Worm (Caenorhabditis elegans): ENCODE results near the gene T10D4.6.
"Not testable (repeated sequence)": the region's sequence is repeated elsewhere in the genome, so short reads cannot be mapped to it uniquely, and the experiment has no call there.

The T10D4.6 gene

DNA sequence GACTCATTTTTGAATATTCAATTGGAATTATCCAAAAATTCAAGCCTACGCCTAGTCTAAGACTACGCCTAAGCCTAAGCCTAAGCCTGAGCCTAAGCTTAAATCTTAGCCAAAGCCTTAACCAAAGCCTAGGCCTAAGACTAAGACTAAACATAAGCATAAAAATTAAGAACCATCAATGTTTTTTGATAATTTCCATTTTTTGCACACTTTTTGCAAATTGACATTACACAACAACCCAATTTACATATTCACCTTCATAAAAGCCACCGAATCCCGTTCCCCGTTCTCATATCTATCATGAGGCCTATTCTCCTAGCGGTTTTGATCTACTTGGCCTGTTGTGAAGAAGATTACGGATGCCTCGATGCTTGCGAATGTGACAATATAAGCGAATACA is 1.7 kb upstream of the T10D4.6 start, which contains the start of gene T10D4.7:
Gene T10D4.7, plus strand, starts transcription at position 301 of the 400 bp plus-strand sequence.
- TF ChIP-seq nhr-25 (tag; optimal IDR thresholded peaks at IDR 0.05) (no peak), pqm-1 (tag; optimal IDR thresholded peaks at IDR 0.05) (no peak), skn-1 (tag; optimal IDR thresholded peaks at IDR 0.05) (no peak), unc-62 (GFP tag; optimal IDR thresholded peaks at IDR 0.05) (no peak), eor-1 (tag; optimal IDR thresholded peaks at IDR 0.05) (no peak)

DNA sequence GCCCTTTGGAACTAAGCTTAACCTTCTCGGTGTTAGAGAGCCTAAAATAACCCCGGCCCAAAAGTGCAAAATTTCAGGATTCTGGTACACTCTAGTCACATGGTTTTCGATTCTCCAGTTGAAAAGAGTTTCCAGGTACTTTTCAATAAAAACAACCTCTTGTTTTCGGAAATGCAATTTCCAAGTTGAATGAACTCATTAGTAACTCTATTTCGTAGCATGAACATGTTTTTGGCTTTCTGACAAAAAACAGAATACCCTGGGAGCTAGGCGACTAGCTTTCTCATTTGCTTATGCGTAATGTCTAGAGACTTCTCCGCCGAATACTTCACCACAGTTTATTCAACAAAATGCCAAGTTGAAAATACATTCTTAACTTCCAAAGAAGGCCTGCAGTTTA is 4.1 kb downstream of the T10D4.6 start, which contains the start of gene srh-71:
Gene srh-71, plus strand, starts transcription at position 301 of the 400 bp plus-strand sequence.
- TF ChIP-seq nhr-28 (tag; optimal IDR thresholded peaks at IDR 0.05) (no peak), elt-3 (tag; optimal IDR thresholded peaks at IDR 0.05) (no peak), eor-1 (tag; optimal IDR thresholded peaks at IDR 0.05) (no peak)

DNA sequence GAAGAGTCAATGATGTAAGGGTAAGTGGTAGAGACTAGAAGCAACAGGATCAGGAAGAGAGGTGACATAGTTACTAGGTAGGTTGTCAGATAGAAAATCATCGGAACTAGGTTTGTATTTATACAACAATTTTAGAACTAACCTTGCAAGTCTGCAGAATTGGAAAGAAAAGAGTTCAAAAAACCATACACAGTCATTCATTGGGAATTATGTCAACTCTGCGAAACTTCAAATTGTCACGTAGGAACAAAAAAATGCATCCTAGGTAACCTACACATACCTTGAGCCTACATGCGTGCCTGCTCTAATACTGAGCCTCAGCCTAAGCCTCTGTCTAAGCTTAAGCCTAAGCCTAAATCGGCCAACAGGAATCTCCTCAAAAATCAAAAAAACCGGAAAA is 7.2 kb downstream of the T10D4.6 start, which contains the start of gene ins-19:
Gene ins-19, minus strand, starts transcription at position 101 of the 400 bp plus-strand sequence.
- TF ChIP-seq zag-1 (tag; optimal IDR thresholded peaks at IDR 0.05) (no peak), ztf-4 (tag; optimal IDR thresholded peaks at IDR 0.05) (no peak), skn-1 (tag; optimal IDR thresholded peaks at IDR 0.05) (no peak), hmg-11 (tag; optimal IDR thresholded peaks at IDR 0.05) (no peak), nhr-76 (tag; optimal IDR thresholded peaks at IDR 0.05) (no peak), ztf-11 (tag; optimal IDR thresholded peaks at IDR 0.05) (no peak), elt-3 (tag; optimal IDR thresholded peaks at IDR 0.05) (no peak), fkh-2 (tag; optimal IDR thresholded peaks at IDR 0.05) (no peak), fos-1 (tag; optimal IDR thresholded peaks at IDR 0.05) (no peak), ceh-28 (tag; optimal IDR thresholded peaks at IDR 0.05) (no peak), nhr-11 (tag; optimal IDR thresholded peaks at IDR 0.05) (no peak)

DNA sequence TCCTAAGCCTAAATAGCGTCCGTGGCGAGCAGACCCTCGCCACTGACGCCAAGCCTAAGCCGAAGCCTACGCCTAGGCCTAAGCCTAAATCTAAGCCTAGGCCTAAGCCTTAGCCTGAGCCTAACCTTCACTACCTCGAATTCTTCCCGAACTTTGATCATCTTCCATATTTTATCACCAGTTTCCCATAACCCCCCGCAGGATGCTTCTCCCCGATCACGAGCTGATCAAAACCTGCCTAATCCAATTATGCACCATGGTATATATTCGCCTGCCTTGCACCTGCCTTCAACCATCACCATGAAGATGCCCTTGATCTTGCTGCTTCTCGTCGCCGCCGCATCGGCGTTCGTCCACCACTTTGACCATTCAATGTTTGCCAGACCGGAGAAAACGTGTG is 7.6 kb downstream of the T10D4.6 start, which contains the start of gene ins-31:
Gene ins-31, plus strand, starts transcription at position 301 of the 400 bp plus-strand sequence.
- TF ChIP-seq nhr-237 (tag; optimal IDR thresholded peaks at IDR 0.05); fkh-10 (GFP tag; optimal IDR thresholded peaks at IDR 0.05); pha-4 (tag; optimal IDR thresholded peaks at IDR 0.05): not testable (repeated sequence)

DNA sequence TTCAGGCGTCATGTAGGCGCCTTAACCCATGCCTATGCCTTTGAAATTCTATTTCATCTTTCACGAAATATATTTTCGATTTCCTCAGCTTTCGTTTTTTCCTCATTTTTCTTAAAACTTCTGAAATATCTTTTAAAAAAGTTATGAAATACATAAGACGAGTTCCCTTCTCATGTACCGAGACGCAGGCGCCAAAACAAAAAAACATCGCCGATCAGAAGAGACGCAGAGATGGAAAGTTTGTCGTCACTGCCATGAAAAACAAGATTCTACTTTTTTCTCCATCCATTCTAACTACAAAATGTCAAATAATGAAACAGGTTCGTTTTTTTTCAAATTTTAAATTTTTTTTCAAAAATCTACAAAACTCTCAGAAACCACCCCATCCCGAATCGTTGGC is 9.9 kb downstream of the T10D4.6 start, which contains the start of gene chil-24:
Gene chil-24, plus strand, starts transcription at position 156 of the 400 bp plus-strand sequence.
- TF ChIP-seq lsy-12 (tag; optimal IDR thresholded peaks at IDR 0.05): no peak
- no peak for TF ChIP-seq egl-5 (tag; optimal IDR thresholded peaks at IDR 0.05)
- TF ChIP-seq aly-2 (tag; optimal IDR thresholded peaks at IDR 0.05): no peak
- TF ChIP-seq pha-4 (tag; optimal IDR thresholded peaks at IDR 0.05): peak; percentile 53
- TF ChIP-seq fkh-2 (tag; optimal IDR thresholded peaks at IDR 0.05): no peak
- no peak for TF ChIP-seq elt-2 (tag; optimal IDR thresholded peaks at IDR 0.05)
- no peak for TF ChIP-seq R02D3.7 (tag; optimal IDR thresholded peaks at IDR 0.05)
- no peak for TF ChIP-seq hmg-11 (tag; optimal IDR thresholded peaks at IDR 0.05)
- TF ChIP-seq nhr-237 (tag; optimal IDR thresholded peaks at IDR 0.05): no peak
- no peak for TF ChIP-seq zag-1 (tag; optimal IDR thresholded peaks at IDR 0.05)
- no peak for TF ChIP-seq mdl-1 (tag; optimal IDR thresholded peaks at IDR 0.05)
- TF ChIP-seq nfya-1 (tag; optimal IDR thresholded peaks at IDR 0.05; ENCODE audit: insufficient read depth): no peak
- TF ChIP-seq elt-1 (tag; optimal IDR thresholded peaks at IDR 0.05): no peak
- no peak for TF ChIP-seq lin-15B (tag; optimal IDR thresholded peaks at IDR 0.05)
- no peak for TF ChIP-seq pqm-1 (tag; optimal IDR thresholded peaks at IDR 0.05)
- no peak for TF ChIP-seq skn-1 (tag; optimal IDR thresholded peaks at IDR 0.05)
- no peak for TF ChIP-seq unc-39 (tag; optimal IDR thresholded peaks at IDR 0.05)
- TF ChIP-seq nhr-11 (tag; optimal IDR thresholded peaks at IDR 0.05): no peak
- no peak for TF ChIP-seq ZK546.5 (tag; optimal IDR thresholded peaks at IDR 0.05)
- peak; percentile 22 for TF ChIP-seq nhr-23 (tag; optimal IDR thresholded peaks at IDR 0.05)
- no peak for TF ChIP-seq ceh-16 (tag; optimal IDR thresholded peaks at IDR 0.05)
- TF ChIP-seq sea-2 (GFP tag; optimal IDR thresholded peaks at IDR 0.05): no peak
- TF ChIP-seq nhr-25 (tag; optimal IDR thresholded peaks at IDR 0.05): peak; percentile 28
- TF ChIP-seq ceh-9 (tag; optimal IDR thresholded peaks at IDR 0.05): no peak
- TF ChIP-seq nhr-76 (tag; optimal IDR thresholded peaks at IDR 0.05): no peak
